Worm (Caenorhabditis elegans): Measurements from ENCODE around the gene kmo-1.

kmo-1 gene

ce11 chrV:12070419-12070818 lies at the start of gene kmo-1:
Gene kmo-1, minus strand, starts transcription at chrV:12070519.
- TF ChIP-seq unc-130 (GFP tag; optimal IDR thresholded peaks at IDR 0.05): no peak
- no peak for TF ChIP-seq mxl-2 (GFP tag; conservative IDR thresholded peaks at IDR 0.05)
- TF ChIP-seq R02D3.7 (tag; optimal IDR thresholded peaks at IDR 0.05): no peak
- no peak for TF ChIP-seq dpl-1 (GFP tag; optimal IDR thresholded peaks at IDR 0.05)
- no peak for TF ChIP-seq madf-9 (GFP tag; conservative IDR thresholded peaks at IDR 0.05)
- no peak for TF ChIP-seq nhr-111 (GFP tag; optimal IDR thresholded peaks at IDR 0.05)
- TF ChIP-seq nhr-10 (tag; optimal IDR thresholded peaks at IDR 0.05): no peak
- no peak for TF ChIP-seq nhr-77 (tag; optimal IDR thresholded peaks at IDR 0.05)
- TF ChIP-seq Y48G9A.11 (GFP tag; IDR thresholded peaks at IDR 0.05): no peak
- TF ChIP-seq Y75B8A.6 (GFP tag; IDR thresholded peaks at IDR 0.05): no peak
- TF ChIP-seq ceh-20 (GFP tag; IDR thresholded peaks at IDR 0.05): no peak
- TF ChIP-seq vab-7 (GFP tag; IDR thresholded peaks at IDR 0.05): no peak
- TF ChIP-seq ama-1 (optimal IDR thresholded peaks at IDR 0.05): no peak
- no peak for TF ChIP-seq ceh-32 (tag; optimal IDR thresholded peaks at IDR 0.05; ENCODE audit: poor library complexity)
- no peak for TF ChIP-seq ctbp-1 (GFP tag; IDR thresholded peaks at IDR 0.05)
- TF ChIP-seq skn-1 (tag; optimal IDR thresholded peaks at IDR 0.05): no peak
- no peak for TF ChIP-seq nhr-42 (GFP tag; IDR thresholded peaks at IDR 0.05)
- no peak for TF ChIP-seq mes-2 (tag; optimal IDR thresholded peaks at IDR 0.05; ENCODE audit: poor library complexity, severe bottlenecking)
- no peak for TF ChIP-seq pha-4 (GFP tag; IDR thresholded peaks at IDR 0.05)
- no peak for TF ChIP-seq pha-4 (tag; optimal IDR thresholded peaks at IDR 0.05)

ce11 chrV:12117567-12118053 lies 47.3 kb upstream of the kmo-1 start, which contains the start of gene C13C4.8:
Gene C13C4.8, plus strand, starts transcription at chrV:12118003.
- TF ChIP-seq tag-97 (GFP tag; IDR thresholded peaks at IDR 0.05) (no peak), mes-2 (tag; optimal IDR thresholded peaks at IDR 0.05; ENCODE audit: poor library complexity, severe bottlenecking) (no peak), pha-4 (GFP tag; IDR thresholded peaks at IDR 0.05) (no peak), pha-4 (tag; optimal IDR thresholded peaks at IDR 0.05) (peak; percentile 9), mxl-2 (GFP tag; conservative IDR thresholded peaks at IDR 0.05) (no peak), aha-1 (tag) (peak; percentile 90), php-3 (GFP tag; IDR thresholded peaks at IDR 0.05) (no peak), zfp-3 (GFP tag; conservative IDR thresholded peaks at IDR 0.05) (no peak)

- TF ChIP-seq dmd-6 (GFP tag; IDR thresholded peaks at IDR 0.05): peak; percentile 75
- TF ChIP-seq daf-16 (GFP tag; optimal IDR thresholded peaks at IDR 0.05): no peak
- peak; percentile 69 for TF ChIP-seq daf-16 (tag; optimal IDR thresholded peaks at IDR 0.05)
- no peak for TF ChIP-seq arid-1 (GFP tag; conservative IDR thresholded peaks at IDR 0.05)
- peak in 1 of 2 experiments; percentile 97 for TF ChIP-seq unc-62 (GFP tag; optimal IDR thresholded peaks at IDR 0.05 in 1 of 2)
- no peak for TF ChIP-seq unc-62 (tag; optimal IDR thresholded peaks at IDR 0.05)
- peak; percentile 81 for TF ChIP-seq nhr-28 (tag; optimal IDR thresholded peaks at IDR 0.05)
- TF ChIP-seq dve-1 (tag; optimal IDR thresholded peaks at IDR 0.05; ENCODE audit: insufficient read depth): peak; percentile 38
Observed at ce11 chrV:12115150-12115549, 44.8 kb upstream of the kmo-1 start.

- TF ChIP-seq ceh-62 (tag; optimal IDR thresholded peaks at IDR 0.05): no peak
- TF ChIP-seq spr-1 (tag; optimal IDR thresholded peaks at IDR 0.05): no peak
- no peak for TF ChIP-seq skn-1 (tag; optimal IDR thresholded peaks at IDR 0.05)
- no peak for TF ChIP-seq F37D6.2 (tag; optimal IDR thresholded peaks at IDR 0.05)
- no peak for TF ChIP-seq ceh-82 (tag; optimal IDR thresholded peaks at IDR 0.05)
- TF ChIP-seq sdz-12 (GFP tag; optimal IDR thresholded peaks at IDR 0.05): no peak
- no peak for TF ChIP-seq lin-29 (GFP tag; IDR thresholded peaks at IDR 0.05)
- no peak for TF ChIP-seq F49E8.2 (tag; optimal IDR thresholded peaks at IDR 0.05; ENCODE audit: borderline replicate concordance)
Observed at ce11 chrV:12114693-12115092, 44.4 kb upstream of the kmo-1 start, which contains the start of gene spin-1. Gene spin-1, plus strand, starts transcription at chrV:12114993.
